Worm (Caenorhabditis elegans): Measurements from ENCODE around the gene pals-19.
"Not testable (repeated sequence)": the region's sequence is repeated elsewhere in the genome, so short reads cannot be mapped to it uniquely, and the experiment has no call there.

The pals-19 gene

ce11 chrIII:1401497-1401990 lies at the start of gene pals-19:
Gene pals-19 (plus strand): TSS chrIII:1401940.
- TF ChIP-seq php-3 (GFP tag; IDR thresholded peaks at IDR 0.05) (0 out of 2 replicates have a peak, but pooled peaks have one; percentile 26), F10B5.3 (tag; optimal IDR thresholded peaks at IDR 0.05) (no peak), dpl-1 (GFP tag; optimal IDR thresholded peaks at IDR 0.05) (no peak), dve-1 (tag; optimal IDR thresholded peaks at IDR 0.05; ENCODE audit: insufficient read depth) (peak; percentile 30), ceh-32 (tag; optimal IDR thresholded peaks at IDR 0.05; ENCODE audit: poor library complexity) (no peak), hlh-30 (tag; optimal IDR thresholded peaks at IDR 0.05; ENCODE audit: insufficient read depth) (peak; percentile 14), hlh-11 (tag; optimal IDR thresholded peaks at IDR 0.05) (peak; percentile 17), sdz-12 (GFP tag; optimal IDR thresholded peaks at IDR 0.05) (no peak), set-16 (GFP tag; IDR thresholded peaks at IDR 0.05) (no peak), mes-2 (tag; optimal IDR thresholded peaks at IDR 0.05; ENCODE audit: poor library complexity, severe bottlenecking) (no peak), lin-38 (GFP tag; IDR thresholded peaks at IDR 0.05) (no peak), T26A8.4 (GFP tag; IDR thresholded peaks at IDR 0.05) (no peak), mep-1 (tag; optimal IDR thresholded peaks at IDR 0.05) (peak; percentile 15), mdl-1 (tag; optimal IDR thresholded peaks at IDR 0.05) (peak in 1 of 2 experiments; percentile 34), dmd-6 (GFP tag; IDR thresholded peaks at IDR 0.05) (peak; percentile 47; the same call in 1 of the 2 replicates), snpc-1.2 (GFP tag; IDR thresholded peaks at IDR 0.05) (no peak), daf-19 (GFP tag; conservative IDR thresholded peaks at IDR 0.05) (no peak), nhr-28 (tag; optimal IDR thresholded peaks at IDR 0.05) (peak; percentile 85), pqm-1 (tag; optimal IDR thresholded peaks at IDR 0.05) (peak; percentile 97), unc-130 (GFP tag; optimal IDR thresholded peaks at IDR 0.05) (no peak), Y105C5A.15 (GFP tag; IDR thresholded peaks at IDR 0.05) (no peak), fos-1 (tag; optimal IDR thresholded peaks at IDR 0.05) (no peak), nhr-77 (tag; optimal IDR thresholded peaks at IDR 0.05) (peak; percentile 58), snpc-4 (tag; optimal IDR thresholded peaks at IDR 0.05) (no peak), hmg-1.1 (GFP tag; IDR thresholded peaks at IDR 0.05) (no peak), daf-16 (GFP tag; optimal IDR thresholded peaks at IDR 0.05) (no peak), daf-16 (tag; optimal IDR thresholded peaks at IDR 0.05) (peak; percentile 54), attf-4 (tag; optimal IDR thresholded peaks at IDR 0.05) (no peak)

- TF ChIP-seq lim-7 (GFP tag; IDR thresholded peaks at IDR 0.05): 0 out of 2 replicates have a peak, but pooled peaks have one; percentile 59
- TF ChIP-seq hmg-1.1 (GFP tag; IDR thresholded peaks at IDR 0.05): no peak
- no peak for TF ChIP-seq skn-1 (tag; optimal IDR thresholded peaks at IDR 0.05)
These were observed 47.2 kb upstream of the pals-19 start for ce11 chrIII:1354523-1354922.

- TF ChIP-seq dmd-9 (GFP tag; IDR thresholded peaks at IDR 0.05) (no peak), lin-38 (GFP tag; IDR thresholded peaks at IDR 0.05) (no peak), ctbp-1 (GFP tag; IDR thresholded peaks at IDR 0.05) (no peak), daf-8 (GFP tag; IDR thresholded peaks at IDR 0.05) (no peak), mdl-1 (tag; optimal IDR thresholded peaks at IDR 0.05) (no peak), nhr-6 (tag; optimal IDR thresholded peaks at IDR 0.05) (no peak)
These were observed 46.4 kb upstream of the pals-19 start, which contains the start of gene Y82E9BL.1 for ce11 chrIII:1355320-1355719. Gene Y82E9BL.1 (minus strand): TSS chrIII:1355420.

- TF ChIP-seq nhr-6 (tag; optimal IDR thresholded peaks at IDR 0.05); mxl-2 (GFP tag; conservative IDR thresholded peaks at IDR 0.05); lin-13 (GFP tag; optimal IDR thresholded peaks at IDR 0.05): not testable (repeated sequence)
These were observed 43.8 kb upstream of the pals-19 start, which contains the start of gene Y82E9BR.8 for ce11 chrIII:1357973-1358372. Gene Y82E9BR.8 (minus strand): TSS chrIII:1358073.
